Worm (Caenorhabditis elegans) whole organism, young adult: ENCODE measurements around the gene srg-11.

ENCODE experiments used
- F49E8.2 ChIP-seq: sonication (generic microtip); optimal IDR thresholded peaks from 3 replicates; lab custom pipeline; 2017; ENCODE audit warnings: missing genetic modification characterization, mild to moderate bottlenecking, missing compliant biosample characterization, antibody characterized with exemption, moderate library complexity; ENCODE audit not compliant: insufficient read depth
- ccch-3 ChIP-seq: fragments of 200-800 bp; sonication (Bioruptor generic); optimal IDR thresholded peaks from 2 replicates; lab custom pipeline; 2018; ENCODE audit warnings: mild to moderate bottlenecking, missing genetic modification characterization, missing compliant biosample characterization
- dpl-1 ChIP-seq: fragments of 150-350 bp; optimal IDR thresholded peaks from 2 replicates; lab custom pipeline; 2014; ENCODE audit warnings: missing biosample characterization, missing genetic modification reagents, missing genetic modification characterization
- lin-35 ChIP-seq, 3 experiments: fragments of 150-350 bp in 2 of 3; sonication (generic microtip) in 1 of 3; optimal IDR thresholded peaks; 2 replicates each; lab custom pipeline; 2014 to 2018; ENCODE audit warnings: missing biosample characterization in 3 of 3, missing genetic modification characterization in 3 of 3, missing genetic modification reagents in 3 of 3
- lsl-1 ChIP-seq: fragments of 200-800 bp; sonication (Bioruptor generic); optimal IDR thresholded peaks from 2 replicates; lab custom pipeline; 2018; ENCODE audit warnings: mild to moderate bottlenecking, missing genetic modification characterization, moderate library complexity, missing compliant biosample characterization
- mcd-1 ChIP-seq: fragments of 200-800 bp; sonication (Bioruptor generic); IDR thresholded peaks from 2 replicates; pipeline ENCODE4 v1.3.6; 2022; ENCODE audit warnings: missing genetic modification reagents, missing genetic modification characterization, missing compliant biosample characterization
- sea-2 ChIP-seq: fragments of 200-800 bp; sonication (Bioruptor generic); IDR thresholded peaks from 2 replicates; pipeline ENCODE4 v1.3.6; 2022; ENCODE audit warnings: missing genetic modification characterization, missing compliant biosample characterization

ce11 chrIII:4697819-4698218 lies 18.0 kb downstream of the srg-11 start, which contains the start of gene dnj-18:
- no peak for TF ChIP-seq sea-2 (GFP tag; lab: Robert Waterston, UW)
- no peak for TF ChIP-seq lin-35 (GFP tag; optimal IDR thresholded peaks at IDR 0.05; lab: Kevin White, UChicago)
- no peak for TF ChIP-seq lsl-1 (GFP tag; lab: Kevin White, UChicago)
- no peak for TF ChIP-seq ccch-3 (GFP tag; lab: Kevin White, UChicago)
- no peak for TF ChIP-seq dpl-1 (GFP tag; lab: Kevin White, UChicago)
- no peak for TF ChIP-seq F49E8.2 (tag; lab: Kevin White, UChicago)
- no peak for TF ChIP-seq mcd-1
